Fruit fly (Drosophila melanogaster): Measurements from ENCODE around the gene PNUTS.

dm6 chr2L:856690-857488, 13.4 kb upstream of the PNUTS start:
- TF ChIP-seq cic (GFP tag; optimal IDR thresholded peaks at IDR 0.05) (no peak), Hr96 (GFP tag; optimal IDR thresholded peaks at IDR 0.05) (no peak), CG14711 (tag; optimal IDR thresholded peaks at IDR 0.05) (peak; percentile 49), pad (GFP tag; optimal IDR thresholded peaks at IDR 0.05) (no peak), Crg-1 (GFP tag; optimal IDR thresholded peaks at IDR 0.05) (no peak), CG33017 (tag; optimal IDR thresholded peaks at IDR 0.05) (peak; percentile 79)
